Worm (Caenorhabditis elegans) whole organism, L2 larva: Measurements from ENCODE around the gene F55G7.3.
A peak's percentile ranks its signal among the peaks of the same experiment; 100 is the strongest.

ENCODE experiments used
- F13H6.1 ChIP-seq: sonication (generic microtip); optimal IDR thresholded peaks from 2 replicates; lab custom pipeline; 2016; ENCODE audit warnings: missing genetic modification characterization, missing compliant biosample characterization
- R02D3.7 ChIP-seq: fragments of 150-350 bp; optimal IDR thresholded peaks from 2 replicates; lab custom pipeline; 2014; ENCODE audit warnings: missing biosample characterization, missing genetic modification characterization
- Y55F3AM.14 ChIP-seq: fragments of 200-800 bp; sonication (Bioruptor generic); optimal IDR thresholded peaks from 2 replicates; lab custom pipeline; 2018; ENCODE audit warnings: mild to moderate bottlenecking, missing genetic modification characterization, missing compliant biosample characterization
- ZK546.5 ChIP-seq: sonication (generic microtip); optimal IDR thresholded peaks from 2 replicates; lab custom pipeline; 2017; ENCODE audit warnings: missing biosample characterization, missing genetic modification characterization
- alr-1 ChIP-seq: fragments of 150-350 bp; optimal IDR thresholded peaks from 2 replicates; lab custom pipeline; 2014; ENCODE audit warnings: missing biosample characterization, missing genetic modification characterization
- blmp-1 ChIP-seq: sonication (generic microtip); optimal IDR thresholded peaks from 2 replicates; lab custom pipeline; 2017; ENCODE audit warnings: missing genetic modification characterization, mild to moderate bottlenecking, missing compliant biosample characterization, antibody characterized with exemption, moderate library complexity; ENCODE audit not compliant: insufficient read depth
- ceh-16 ChIP-seq: fragments of 150-350 bp; optimal IDR thresholded peaks from 2 replicates; lab custom pipeline; 2014; ENCODE audit warnings: missing biosample characterization, missing genetic modification characterization
- ceh-82 ChIP-seq: fragments of 150-350 bp; optimal IDR thresholded peaks from 2 replicates; lab custom pipeline; 2014; ENCODE audit warnings: missing biosample characterization, missing genetic modification characterization
- crh-2 ChIP-seq: sonication (generic microtip); optimal IDR thresholded peaks from 2 replicates; lab custom pipeline; 2017; ENCODE audit warnings: missing biosample characterization, missing genetic modification characterization
- dmd-4 ChIP-seq: sonication (generic microtip); optimal IDR thresholded peaks from 2 replicates; lab custom pipeline; 2017; ENCODE audit warnings: missing biosample characterization, missing genetic modification characterization
- egl-27 ChIP-seq: sonication (generic microtip); optimal IDR thresholded peaks from 3 replicates; lab custom pipeline; 2017; ENCODE audit warnings: missing biosample characterization, missing genetic modification reagents, missing genetic modification characterization
- elt-1 ChIP-seq: fragments of 150-350 bp; optimal IDR thresholded peaks from 2 replicates; lab custom pipeline; 2014; ENCODE audit warnings: missing biosample characterization, missing genetic modification characterization
- elt-3 ChIP-seq: sonication (generic microtip); optimal IDR thresholded peaks from 2 replicates; lab custom pipeline; 2017; ENCODE audit warnings: missing biosample characterization, missing genetic modification characterization
- gmeb-1 ChIP-seq: fragments of 150-350 bp; optimal IDR thresholded peaks from 2 replicates; lab custom pipeline; 2014; ENCODE audit warnings: missing biosample characterization, missing genetic modification characterization
- lin-13 ChIP-seq: fragments of 150-350 bp; optimal IDR thresholded peaks from 2 replicates; lab custom pipeline; 2014; ENCODE audit warnings: missing biosample characterization, missing genetic modification reagents, missing genetic modification characterization
- lin-39 ChIP-seq: fragments of 150-350 bp; optimal IDR thresholded peaks from 2 replicates; lab custom pipeline; 2014; ENCODE audit warnings: missing biosample characterization, missing genetic modification reagents, missing genetic modification characterization
- lsy-2 ChIP-seq, 2 experiments: fragments of 150-350 bp in 1 of 2; sonication (generic microtip) in 1 of 2; optimal IDR thresholded peaks; 2 replicates each; lab custom pipeline; 2014 to 2017; ENCODE audit warnings: missing biosample characterization in 2 of 2, missing genetic modification characterization in 2 of 2
- mab-5 ChIP-seq: fragments of 150-350 bp; optimal IDR thresholded peaks from 2 replicates; lab custom pipeline; 2014; ENCODE audit warnings: missing biosample characterization, missing genetic modification characterization
- mbf-1 ChIP-seq: sonication (generic microtip); optimal IDR thresholded peaks from 2 replicates; lab custom pipeline; 2017; ENCODE audit warnings: missing biosample characterization, missing genetic modification characterization
- mdl-1 ChIP-seq, 2 experiments: fragments of 150-350 bp in 1 of 2; sonication (generic microtip) in 1 of 2; optimal IDR thresholded peaks; 2 replicates each; lab custom pipeline; 2017; ENCODE audit warnings: missing biosample characterization in 2 of 2, missing genetic modification characterization in 2 of 2
- nhr-10 ChIP-seq: sonication (generic microtip); optimal IDR thresholded peaks from 2 replicates; lab custom pipeline; 2017; ENCODE audit warnings: missing biosample characterization, missing genetic modification characterization
- nhr-11 ChIP-seq: fragments of 150-350 bp; optimal IDR thresholded peaks from 2 replicates; lab custom pipeline; 2014; ENCODE audit warnings: missing biosample characterization, missing genetic modification characterization
- nhr-12 ChIP-seq: fragments of 150-350 bp; optimal IDR thresholded peaks from 2 replicates; lab custom pipeline; 2014; ENCODE audit warnings: missing biosample characterization, missing genetic modification characterization
- nhr-129 ChIP-seq: fragments of 150-350 bp; optimal IDR thresholded peaks from 2 replicates; lab custom pipeline; 2014; ENCODE audit warnings: missing biosample characterization, missing genetic modification characterization
- nhr-21 ChIP-seq: fragments of 150-350 bp; optimal IDR thresholded peaks from 2 replicates; lab custom pipeline; 2014; ENCODE audit warnings: missing biosample characterization, missing genetic modification characterization
- nhr-23 ChIP-seq: fragments of 150-350 bp; optimal IDR thresholded peaks from 2 replicates; lab custom pipeline; 2014; ENCODE audit warnings: missing biosample characterization, missing genetic modification reagents, missing genetic modification characterization
- nhr-237 ChIP-seq: fragments of 150-350 bp; optimal IDR thresholded peaks from 2 replicates; lab custom pipeline; 2014; ENCODE audit warnings: missing biosample characterization, missing genetic modification characterization
- nhr-25 ChIP-seq: fragments of 150-350 bp; sonication (generic microtip); optimal IDR thresholded peaks from 3 replicates; lab custom pipeline; 2014; ENCODE audit warnings: missing biosample characterization, missing genetic modification characterization
- nhr-6 ChIP-seq: fragments of 150-350 bp; optimal IDR thresholded peaks from 2 replicates; lab custom pipeline; 2014; ENCODE audit warnings: missing biosample characterization, missing genetic modification characterization
- peb-1 ChIP-seq: fragments of 150-350 bp; optimal IDR thresholded peaks from 2 replicates; lab custom pipeline; 2014; ENCODE audit warnings: missing biosample characterization, missing genetic modification characterization
- sem-4 ChIP-seq: fragments of 150-350 bp; optimal IDR thresholded peaks from 2 replicates; lab custom pipeline; 2014; ENCODE audit warnings: missing biosample characterization, missing genetic modification reagents, missing genetic modification characterization
- skn-1 ChIP-seq: sonication (generic microtip); optimal IDR thresholded peaks from 2 replicates; lab custom pipeline; 2017; ENCODE audit warnings: missing biosample characterization, missing genetic modification characterization
- sma-3 ChIP-seq: sonication (generic microtip); optimal IDR thresholded peaks from 2 replicates; lab custom pipeline; 2016; ENCODE audit warnings: missing genetic modification reagents, missing genetic modification characterization, missing compliant biosample characterization
- sma-9 ChIP-seq, 2 experiments: fragments of 150-350 bp in 1 of 2; sonication (generic microtip) in 1 of 2; optimal IDR thresholded peaks; 2 replicates each; lab custom pipeline; 2014 to 2016; ENCODE audit warnings: missing genetic modification characterization in 2 of 2, mild to moderate bottlenecking in 1 of 2, missing biosample characterization in 1 of 2, missing compliant biosample characterization in 1 of 2, missing genetic modification reagents in 1 of 2, moderate library complexity in 1 of 2
- snpc-4 ChIP-seq: fragments of 150-350 bp; optimal IDR thresholded peaks from 2 replicates; lab custom pipeline; 2014; ENCODE audit warnings: missing biosample characterization, missing genetic modification characterization
- unc-39 ChIP-seq: fragments of 150-350 bp; optimal IDR thresholded peaks from 2 replicates; lab custom pipeline; 2014; ENCODE audit warnings: missing biosample characterization, missing genetic modification characterization
- unc-55 ChIP-seq: fragments of 150-350 bp; sonication (generic microtip); optimal IDR thresholded peaks from 3 replicates; lab custom pipeline; 2014; ENCODE audit warnings: missing biosample characterization, missing genetic modification reagents, missing genetic modification characterization
- unc-62 ChIP-seq: fragments of 150-350 bp; optimal IDR thresholded peaks from 2 replicates; lab custom pipeline; 2014; ENCODE audit warnings: missing biosample characterization, missing genetic modification reagents, missing genetic modification characterization
- ztf-4 ChIP-seq: fragments of 150-350 bp; optimal IDR thresholded peaks from 2 replicates; lab custom pipeline; 2014; ENCODE audit warnings: missing biosample characterization, missing genetic modification characterization

F55G7.3 gene

DNA sequence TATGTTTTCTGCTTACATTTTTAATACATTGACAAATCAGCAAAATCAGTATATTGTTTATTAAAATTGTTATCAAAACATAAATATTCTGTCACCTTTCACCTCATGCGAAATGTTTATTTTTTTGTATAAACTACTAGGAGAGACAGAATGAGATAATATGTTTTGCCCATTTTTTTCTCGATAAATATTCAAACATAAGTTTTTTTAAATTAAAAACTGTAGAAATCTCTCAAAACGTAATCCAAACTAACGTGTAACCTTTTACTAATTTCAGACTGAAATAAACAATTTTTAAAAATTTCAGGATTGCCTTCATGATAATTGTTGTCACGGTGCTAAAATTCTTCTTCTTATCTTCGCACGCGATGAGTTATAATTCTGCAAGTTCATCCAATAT lies 15.4 kb upstream of the F55G7.3 start, which contains the start of gene T08D10.5:
Gene T08D10.5 (plus strand): TSS at position 301 of the 400 bp plus-strand sequence.
- TF ChIP-seq nhr-21 (tag; lab: Kevin White, UChicago) (no peak), nhr-237 (no peak), gmeb-1 (no peak), blmp-1 (tag; lab: Kevin White, UChicago) (no peak)
- TF ChIP-seq, all 48 proteins: peak for 0

DNA sequence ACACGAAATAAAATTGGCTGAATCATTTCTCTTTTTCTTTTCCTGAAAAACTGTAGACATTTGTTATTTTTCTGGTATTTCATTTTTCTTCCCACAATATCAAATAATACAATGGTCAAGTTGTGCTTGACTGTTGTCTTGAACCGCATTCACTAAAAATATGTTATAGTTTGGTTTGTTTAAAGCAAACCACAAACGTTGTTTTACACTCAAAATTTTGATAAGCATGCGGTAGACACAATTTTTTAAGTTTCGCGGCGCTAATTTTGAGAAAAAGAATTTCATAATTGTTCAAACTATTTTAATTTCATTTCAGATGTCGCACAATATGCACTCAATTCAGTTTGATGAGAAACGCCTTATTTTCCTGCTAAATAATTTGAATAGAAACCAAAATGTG lies 13.3 kb upstream of the F55G7.3 start, which contains the start of gene T08D10.3:
Gene T08D10.3 (plus strand): TSS at position 301 of the 400 bp plus-strand sequence.
- TF ChIP-seq lin-13 (GFP tag; lab: Kevin White, UChicago) = no peak

DNA sequence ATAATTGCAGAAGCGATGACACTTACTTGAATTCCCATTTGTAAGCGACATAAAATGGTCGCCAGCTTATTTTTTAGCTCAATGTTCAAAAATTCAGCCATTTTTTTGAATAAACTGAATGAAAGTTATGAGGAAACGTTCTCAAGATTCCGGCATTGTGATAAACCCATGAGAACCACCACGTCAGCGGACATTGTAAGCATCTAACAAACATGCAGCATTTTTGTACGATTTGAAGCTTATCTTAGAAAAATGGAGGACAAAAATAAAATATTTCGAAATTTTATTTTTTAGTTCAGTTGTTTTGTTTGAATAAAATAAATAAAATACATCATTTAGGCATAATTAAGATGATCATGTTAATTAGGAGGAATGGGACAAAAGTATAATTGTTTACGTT lies 11.4 kb upstream of the F55G7.3 start, which contains the start of gene T08D10.4:
Gene T08D10.4 (minus strand): TSS at position 101 of the 400 bp plus-strand sequence.
- TF ChIP-seq nhr-25 (tag; lab: Kevin White, UChicago) = no peak
- TF ChIP-seq nhr-12 (tag; lab: Kevin White, UChicago) = no peak
- no peak for TF ChIP-seq nhr-10 (tag; lab: Kevin White, UChicago)
- TF ChIP-seq ceh-16 (tag; lab: Kevin White, UChicago) = no peak
- TF ChIP-seq unc-39 (tag; lab: Kevin White, UChicago) = no peak
- no peak for TF ChIP-seq elt-1 (tag; lab: Kevin White, UChicago)
- no peak for TF ChIP-seq sem-4 (tag; lab: Kevin White, UChicago)
- no peak for TF ChIP-seq unc-62 (GFP tag; lab: Kevin White, UChicago)
- TF ChIP-seq ztf-4 (tag; lab: Kevin White, UChicago) = no peak
- no peak for TF ChIP-seq R02D3.7 (tag; lab: Kevin White, UChicago)
- no peak for TF ChIP-seq sma-3
- TF ChIP-seq nhr-11 = no peak
- no peak for TF ChIP-seq blmp-1 (tag; lab: Kevin White, UChicago)
- TF ChIP-seq nhr-237 = no peak
- no peak for TF ChIP-seq lin-39 (tag; lab: Kevin White, UChicago)
- no peak for TF ChIP-seq crh-2
- no peak for TF ChIP-seq nhr-21 (tag; lab: Kevin White, UChicago)
- TF ChIP-seq lsy-2 (tag; optimal IDR thresholded peaks at IDR 0.05; lab: Kevin White, UChicago) = no peak
- no peak for TF ChIP-seq alr-1 (tag; lab: Kevin White, UChicago)
- TF ChIP-seq skn-1 (tag; lab: Kevin White, UChicago) = no peak

DNA sequence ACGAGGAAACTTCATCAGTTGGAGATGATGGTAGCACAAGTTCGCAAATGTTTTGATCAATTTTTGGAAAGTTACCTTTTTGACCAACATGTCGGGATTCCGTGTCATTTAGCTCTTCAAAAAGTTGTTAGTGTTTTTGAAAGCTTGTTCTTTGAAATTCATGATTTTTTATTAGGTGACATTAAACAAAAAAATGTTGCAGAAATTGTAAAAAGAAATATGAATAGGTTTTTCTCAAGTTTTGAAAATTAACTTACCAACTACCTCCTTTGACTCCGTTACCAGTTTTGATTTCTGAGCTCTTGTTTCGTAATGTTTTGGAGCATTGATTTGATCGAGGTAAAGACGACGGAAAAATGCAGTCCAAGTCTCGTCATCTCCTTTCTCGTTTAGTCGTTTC lies 10.3 kb upstream of the F55G7.3 start:
- TF ChIP-seq blmp-1 (tag; lab: Kevin White, UChicago) = no peak
- TF ChIP-seq nhr-237 = no peak
- TF ChIP-seq ZK546.5 = no peak
- no peak for TF ChIP-seq nhr-11
- TF ChIP-seq mdl-1 (tag; optimal IDR thresholded peaks at IDR 0.05; lab: Kevin White, UChicago) = no peak
- no peak for TF ChIP-seq egl-27 (tag; lab: Kevin White, UChicago)
- no peak for TF ChIP-seq elt-3 (tag; lab: Kevin White, UChicago)
- TF ChIP-seq R02D3.7 (tag; lab: Kevin White, UChicago) = no peak
- no peak for TF ChIP-seq skn-1 (tag; lab: Kevin White, UChicago)
- no peak for TF ChIP-seq mab-5 (tag; lab: Kevin White, UChicago)
- TF ChIP-seq mbf-1 (tag; lab: Kevin White, UChicago) = no peak
- TF ChIP-seq F13H6.1 (tag; lab: Kevin White, UChicago) = no peak
- no peak for TF ChIP-seq sma-9 (GFP tag; optimal IDR thresholded peaks at IDR 0.05; lab: Kevin White, UChicago)
- TF ChIP-seq sma-9 (tag; optimal IDR thresholded peaks at IDR 0.05; lab: Kevin White, UChicago) = no peak
- TF ChIP-seq unc-55 (GFP tag; lab: Kevin White, UChicago) = no peak
- no peak for TF ChIP-seq unc-39 (tag; lab: Kevin White, UChicago)
- no peak for TF ChIP-seq gmeb-1
- no peak for TF ChIP-seq nhr-21 (tag; lab: Kevin White, UChicago)
- TF ChIP-seq ceh-82 (tag; lab: Kevin White, UChicago) = no peak

DNA sequence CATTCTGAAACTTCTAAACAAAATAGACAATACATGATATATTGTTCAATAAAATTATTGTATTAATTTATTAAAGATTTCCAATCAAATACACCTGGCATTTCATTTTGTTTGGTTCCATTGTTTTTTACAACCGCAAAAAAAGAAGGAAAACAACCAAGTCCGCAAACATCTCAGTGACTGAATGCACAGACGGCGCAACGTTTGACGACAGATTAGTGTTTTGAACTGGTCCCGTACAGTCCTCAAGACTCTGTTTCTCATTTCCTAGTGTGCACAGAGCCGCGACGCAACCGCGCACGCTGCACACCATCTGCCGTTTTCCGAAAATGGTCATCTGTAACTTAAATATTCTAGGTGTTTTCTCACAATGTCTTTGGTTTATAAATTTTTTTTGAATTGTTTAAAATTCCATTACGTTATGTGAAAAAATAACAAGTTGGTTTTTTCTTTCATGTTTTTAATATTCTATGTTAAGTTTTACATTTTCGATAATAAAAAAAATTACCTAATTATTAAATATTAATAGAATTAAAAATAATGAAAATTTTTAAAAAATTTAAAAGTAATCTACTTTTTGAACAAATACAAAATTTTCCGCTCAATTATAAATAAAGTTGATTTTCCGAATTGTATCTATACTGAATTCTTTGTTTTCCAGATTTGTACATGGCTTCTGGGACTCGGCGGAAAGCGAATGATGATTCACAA lies 6.5 kb upstream of the F55G7.3 start, which contains the start of gene lsd-1:
Gene lsd-1 (plus strand): TSS at position 661 of the 711 bp plus-strand sequence.
- TF ChIP-seq unc-39 (tag; lab: Kevin White, UChicago) (no peak), nhr-237 (no peak), ZK546.5 (no peak), mab-5 (tag; lab: Kevin White, UChicago) (no peak), snpc-4 (tag; lab: Kevin White, UChicago) (no peak), lsy-2 (tag; optimal IDR thresholded peaks at IDR 0.05; lab: Kevin White, UChicago) (no peak), nhr-129 (tag; lab: Kevin White, UChicago) (no peak), nhr-21 (tag; lab: Kevin White, UChicago) (no peak), mdl-1 (tag; optimal IDR thresholded peaks at IDR 0.05; lab: Kevin White, UChicago) (no peak), peb-1 (tag; lab: Kevin White, UChicago) (no peak), lin-39 (tag; lab: Kevin White, UChicago) (no peak), sem-4 (tag; lab: Kevin White, UChicago) (peak; percentile 22), crh-2 (no peak), nhr-6 (tag; lab: Kevin White, UChicago) (no peak), mbf-1 (tag; lab: Kevin White, UChicago) (no peak), unc-62 (GFP tag; lab: Kevin White, UChicago) (no peak), R02D3.7 (tag; lab: Kevin White, UChicago) (no peak), Y55F3AM.14 (GFP tag; lab: Kevin White, UChicago) (no peak), nhr-23 (no peak), sma-9 (GFP tag; optimal IDR thresholded peaks at IDR 0.05; lab: Kevin White, UChicago) (peak; percentile 47), sma-9 (tag; optimal IDR thresholded peaks at IDR 0.05; lab: Kevin White, UChicago) (no peak), sma-3 (peak; percentile 4), nhr-10 (tag; lab: Kevin White, UChicago) (no peak), lin-13 (GFP tag; lab: Kevin White, UChicago) (peak; percentile 2), dmd-4 (tag; lab: Kevin White, UChicago) (no peak), ceh-82 (tag; lab: Kevin White, UChicago) (no peak)
